Worm (Caenorhabditis elegans): Measurements from ENCODE around the gene F49C5.12.

DNA sequence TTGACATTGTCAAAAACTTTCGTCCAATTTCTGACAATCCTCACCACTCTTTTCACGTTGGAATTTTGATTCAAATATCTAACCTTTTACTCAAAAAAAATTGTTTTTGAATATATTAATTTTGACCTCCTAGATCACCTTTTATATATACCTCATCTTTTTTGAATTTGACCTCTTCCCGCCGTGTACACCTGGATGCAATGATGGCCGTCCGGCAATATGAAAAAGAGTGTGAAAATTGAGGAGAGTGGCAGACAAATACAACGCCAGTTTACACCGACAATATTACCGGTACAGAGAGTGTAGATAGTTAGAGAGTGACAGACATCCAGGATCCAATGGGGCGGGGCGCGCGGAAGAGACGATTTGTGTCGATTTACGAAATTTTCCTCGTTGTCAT, 40.5 kb downstream of the F49C5.12 start, which contains the start of gene ceh-99:
- no peak for TF ChIP-seq ama-1 (optimal IDR thresholded peaks at IDR 0.05)
- no peak for TF ChIP-seq tra-4 (tag; optimal IDR thresholded peaks at IDR 0.05)
- TF ChIP-seq ceh-13 (GFP tag; optimal IDR thresholded peaks at IDR 0.05), result no peak
- no peak for TF ChIP-seq hnd-1 (tag; optimal IDR thresholded peaks at IDR 0.05)
- TF ChIP-seq F13C5.2 (tag; optimal IDR thresholded peaks at IDR 0.05), result no peak
- TF ChIP-seq hmbx-1 (tag; optimal IDR thresholded peaks at IDR 0.05), result no peak
- TF ChIP-seq B0310.2 (tag; optimal IDR thresholded peaks at IDR 0.05), result no peak
- TF ChIP-seq flt-1 (GFP tag; IDR thresholded peaks at IDR 0.05), result no peak
- no peak for TF ChIP-seq ceh-36 (tag; optimal IDR thresholded peaks at IDR 0.05)
- TF ChIP-seq tbx-37 (GFP tag; conservative IDR thresholded peaks at IDR 0.05), result no peak
- no peak for TF ChIP-seq ets-7 (tag; optimal IDR thresholded peaks at IDR 0.05)
- no peak for TF ChIP-seq scrt-1 (GFP tag; IDR thresholded peaks at IDR 0.05)

Data from whole organism, early embryonic.